Worm (Caenorhabditis elegans) whole organism, L3 larva: ENCODE results near the gene C23H3.5.

Experiments
- R02D3.7 ChIP-seq: fragments of 150-350 bp; optimal IDR thresholded peaks from 2 replicates; lab custom pipeline; 2014; ENCODE audit warnings: missing biosample characterization, missing genetic modification characterization
- aly-2 ChIP-seq: fragments of 150-350 bp; optimal IDR thresholded peaks from 2 replicates; lab custom pipeline; 2014; ENCODE audit warnings: missing biosample characterization, missing genetic modification characterization
- ama-1 ChIP-seq: fragments of 150-350 bp; optimal IDR thresholded peaks from 2 replicates; lab custom pipeline; 2018
- egl-27 ChIP-seq: sonication (generic microtip); optimal IDR thresholded peaks from 4 replicates; lab custom pipeline; 2017; ENCODE audit warnings: missing biosample characterization, missing genetic modification reagents, missing genetic modification characterization
- elt-1 ChIP-seq: fragments of 150-350 bp; optimal IDR thresholded peaks from 2 replicates; lab custom pipeline; 2014; ENCODE audit warnings: missing biosample characterization, missing genetic modification characterization
- elt-2 ChIP-seq: sonication (generic microtip); optimal IDR thresholded peaks from 2 replicates; lab custom pipeline; 2016; ENCODE audit warnings: missing genetic modification reagents, mild to moderate bottlenecking, missing genetic modification characterization, missing compliant biosample characterization
- elt-3 ChIP-seq, 3 experiments: fragments of 150-350 bp in 1 of 3; sonication (generic microtip) in 2 of 3; optimal IDR thresholded peaks; 2 replicates in 2 of 3; 4 replicates in 1 of 3; lab custom pipeline; 2014 to 2017; ENCODE audit warnings: missing biosample characterization in 3 of 3, missing genetic modification characterization in 3 of 3
- nhr-23 ChIP-seq: fragments of 150-350 bp; optimal IDR thresholded peaks from 2 replicates; lab custom pipeline; 2014; ENCODE audit warnings: missing biosample characterization, missing genetic modification reagents, missing genetic modification characterization
- nhr-237 ChIP-seq: fragments of 150-350 bp; optimal IDR thresholded peaks from 2 replicates; lab custom pipeline; 2014; ENCODE audit warnings: missing biosample characterization, missing genetic modification characterization
- nhr-28 ChIP-seq: fragments of 150-350 bp; optimal IDR thresholded peaks from 2 replicates; lab custom pipeline; 2014; ENCODE audit warnings: missing biosample characterization, missing genetic modification characterization
- nhr-76 ChIP-seq: fragments of 150-350 bp; sonication (generic microtip); optimal IDR thresholded peaks from 5 replicates; lab custom pipeline; 2014; ENCODE audit warnings: missing biosample characterization, missing genetic modification characterization
- unc-39 ChIP-seq: sonication (generic microtip); optimal IDR thresholded peaks from 4 replicates; lab custom pipeline; 2017; ENCODE audit warnings: missing biosample characterization, missing genetic modification characterization

ce11 chrII:95177-95576 is 47.8 kb downstream of the C23H3.5 start, which contains the start of gene C50D2.7:
- TF ChIP-seq nhr-76 (no peak), elt-1 (tag; lab: Kevin White, UChicago) (no peak), ama-1 (lab: Kevin White, UChicago) (no peak), elt-3 (tag; optimal IDR thresholded peaks at IDR 0.05; lab: Kevin White, UChicago) (no peak), nhr-28 (no peak), aly-2 (no peak), nhr-237 (tag; lab: Kevin White, UChicago) (no peak), nhr-23 (tag; lab: Kevin White, UChicago) (no peak), elt-2 (tag; lab: Kevin White, UChicago) (no peak), R02D3.7 (tag; lab: Kevin White, UChicago) (no peak), egl-27 (no peak), unc-39 (tag; lab: Kevin White, UChicago) (no peak)
